Fruit fly (Drosophila melanogaster) Kc167 (cell line): ENCODE results near the gene Nup154.

ENCODE experiments used
- Myc ChIP-seq: fragments of >200 bp; optimal IDR thresholded peaks from 2 replicates; lab custom pipeline; 2017; ENCODE audit warnings: missing external identifiers
- Sin3A ChIP-seq: fragments of >200 bp; optimal IDR thresholded peaks from 2 replicates; lab custom pipeline; 2018; ENCODE audit warnings: missing external identifiers
- h ChIP-seq: fragments of >200 bp; optimal IDR thresholded peaks from 3 replicates; lab custom pipeline; 2018; ENCODE audit warnings: missing external identifiers
- insv ChIP-seq: fragments of >200 bp; optimal IDR thresholded peaks from 3 replicates; lab custom pipeline; 2018; ENCODE audit warnings: missing external identifiers
- psq ChIP-seq: fragments of >200 bp; optimal IDR thresholded peaks from 2 replicates; lab custom pipeline; 2017; ENCODE audit warnings: missing external identifiers
- ttk ChIP-seq: sonication (Bioruptor generic); optimal IDR thresholded peaks from 2 replicates; lab custom pipeline; 2017; ENCODE audit warnings: missing external identifiers

DNA sequence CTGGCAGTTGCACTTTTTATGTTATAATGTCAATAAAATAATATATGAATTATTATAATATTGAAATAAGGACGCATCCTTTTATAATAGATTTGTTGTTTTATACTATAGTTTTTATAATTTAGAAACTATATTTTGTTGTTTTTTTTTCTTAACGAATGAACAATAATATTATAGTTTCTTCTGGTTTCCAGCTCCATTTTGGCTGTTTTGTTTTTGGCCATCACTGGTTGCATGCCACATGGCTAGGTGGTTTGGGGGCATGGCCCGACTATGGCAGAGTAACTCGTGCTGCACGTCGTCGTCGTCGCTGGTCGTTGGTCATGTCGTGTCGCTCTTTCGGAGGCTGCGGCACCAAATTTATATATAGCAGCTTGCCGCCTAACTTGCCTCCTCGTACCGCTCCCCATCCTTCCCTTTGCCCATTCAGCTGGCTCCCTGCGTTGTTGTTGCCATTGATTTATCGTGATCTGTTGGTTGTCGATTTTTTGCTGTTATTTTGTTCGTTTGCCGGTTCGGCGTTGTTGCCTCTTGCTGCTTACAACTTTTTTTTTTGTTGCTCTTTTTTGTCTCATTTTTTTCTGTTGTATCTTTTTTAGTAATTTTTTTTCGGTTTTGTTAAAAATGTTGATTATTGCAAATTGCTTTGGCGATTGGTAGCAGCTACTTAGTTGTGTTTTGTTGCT is 27.8 kb downstream of the Nup154 start:
- TF ChIP-seq ttk (lab: Kevin White, UChicago) = no peak
- TF ChIP-seq Sin3A = no peak
- TF ChIP-seq psq (lab: Kevin White, UChicago) = no peak
- TF ChIP-seq Myc (lab: Kevin White, UChicago) = no peak
- no peak for TF ChIP-seq h (lab: Kevin White, UChicago)
- TF ChIP-seq insv (lab: Kevin White, UChicago) = no peak
